Fruit fly (Drosophila melanogaster) whole organism, wandering third instar larva: Measurements from ENCODE around the gene CG3473.

Experiments
- Abd-B ChIP-seq: fragments of >200 bp; optimal IDR thresholded peaks from 2 replicates; lab custom pipeline; 2017; ENCODE audit warnings: missing biosample characterization, missing genetic modification characterization
- CG32264 ChIP-seq: fragments of 200-800 bp; sonication (Bioruptor generic); optimal IDR thresholded peaks from 2 replicates; lab custom pipeline; 2016; ENCODE audit warnings: missing biosample characterization, missing genetic modification characterization
- CG9705 ChIP-seq: fragments of 200-800 bp; sonication (Bioruptor generic); optimal IDR thresholded peaks from 2 replicates; lab custom pipeline; 2018; ENCODE audit warnings: missing biosample characterization, mild to moderate bottlenecking, missing genetic modification characterization
- CrebA ChIP-seq: fragments of 200-800 bp; sonication (Bioruptor generic); optimal IDR thresholded peaks from 2 replicates; lab custom pipeline; 2016; ENCODE audit warnings: missing biosample characterization, mild to moderate bottlenecking, missing genetic modification characterization, borderline replicate concordance
- Dif ChIP-seq: fragments of 200-275, 200-300 bp; sonication (Bioruptor generic); optimal IDR thresholded peaks from 2 replicates; lab custom pipeline; 2018; ENCODE audit warnings: missing biosample characterization, missing genetic modification characterization; ENCODE audit not compliant: partially characterized antibody
- GATAd ChIP-seq: sonication (Bioruptor generic); optimal IDR thresholded peaks from 2 replicates; lab custom pipeline; 2016; ENCODE audit warnings: missing biosample characterization, missing genetic modification characterization
- HLH106 ChIP-seq: fragments of 200-800 bp; optimal IDR thresholded peaks from 3 replicates; lab custom pipeline; 2019; ENCODE audit warnings: missing biosample characterization, mild to moderate bottlenecking, missing genetic modification characterization, moderate library complexity
- Hnf4 ChIP-seq: fragments of 200-800 bp; sonication (Bioruptor generic); optimal IDR thresholded peaks from 2 replicates; lab custom pipeline; 2016; ENCODE audit warnings: missing biosample characterization, mild to moderate bottlenecking, missing genetic modification characterization
- Hr78 ChIP-seq: fragments of >200 bp; optimal IDR thresholded peaks from 2 replicates; lab custom pipeline; 2017; ENCODE audit warnings: missing biosample characterization, missing genetic modification characterization
- Mio ChIP-seq: sonication (Bioruptor generic); optimal IDR thresholded peaks from 2 replicates; lab custom pipeline; 2016; ENCODE audit warnings: missing biosample characterization, missing genetic modification characterization
- Myc ChIP-seq: fragments of >200 bp; optimal IDR thresholded peaks from 2 replicates; lab custom pipeline; 2017
- N ChIP-seq: fragments of >200 bp; optimal IDR thresholded peaks from 2 replicates; lab custom pipeline; 2018; ENCODE audit warnings: missing biosample characterization, missing external identifiers, missing genetic modification characterization
- OdsH ChIP-seq: fragments of 200-800 bp; sonication (Bioruptor generic); optimal IDR thresholded peaks from 2 replicates; lab custom pipeline; 2016; ENCODE audit warnings: missing biosample characterization, mild to moderate bottlenecking, missing genetic modification characterization
- Rel ChIP-seq, 2 experiments: fragments of 200-800 bp; sonication (Bioruptor generic) in 1 of 2; optimal IDR thresholded peaks; 2 replicates in 1 of 2; 3 replicates in 1 of 2; lab custom pipeline; 2016 to 2019; ENCODE audit warnings: mild to moderate bottlenecking in 2 of 2, missing biosample characterization in 2 of 2, missing genetic modification characterization in 2 of 2, moderate library complexity in 1 of 2
- Sp1 ChIP-seq: fragments of 200-800 bp; sonication (Bioruptor generic); optimal IDR thresholded peaks from 3 replicates; lab custom pipeline; 2019; ENCODE audit warnings: missing biosample characterization, mild to moderate bottlenecking, missing genetic modification characterization, moderate library complexity
- Vsx2 ChIP-seq: fragments of 200-300, 225-300 bp; sonication (Bioruptor generic); optimal IDR thresholded peaks from 2 replicates; lab custom pipeline; 2018; ENCODE audit warnings: missing biosample characterization, missing genetic modification characterization; ENCODE audit not compliant: partially characterized antibody
- br ChIP-seq: fragments of 200-800 bp; sonication (Bioruptor generic); optimal IDR thresholded peaks from 2 replicates; lab custom pipeline; 2016; ENCODE audit warnings: missing biosample characterization, missing genetic modification characterization
- brk ChIP-seq: fragments of 200-800 bp; sonication (Bioruptor generic); optimal IDR thresholded peaks from 2 replicates; lab custom pipeline; 2016; ENCODE audit warnings: missing biosample characterization, mild to moderate bottlenecking, missing genetic modification characterization
- dmrt93B ChIP-seq: fragments of 200-800 bp; sonication (Bioruptor generic); optimal IDR thresholded peaks from 2 replicates; lab custom pipeline; 2018; ENCODE audit warnings: missing biosample characterization, mild to moderate bottlenecking, missing genetic modification characterization
- dsf ChIP-seq: sonication (Bioruptor generic); optimal IDR thresholded peaks from 2 replicates; lab custom pipeline; 2016; ENCODE audit warnings: missing biosample characterization, missing genetic modification characterization, borderline replicate concordance
- ey ChIP-seq: fragments of 200-800 bp; sonication (Bioruptor generic); optimal IDR thresholded peaks from 2 replicates; lab custom pipeline; 2016; ENCODE audit warnings: missing biosample characterization, missing genetic modification characterization
- foxo ChIP-seq, 2 experiments: fragments of 200-800 bp; sonication (Bioruptor generic); optimal IDR thresholded peaks; 2 replicates in 1 of 2; 3 replicates in 1 of 2; lab custom pipeline; 2016 to 2017; ENCODE audit warnings: missing biosample characterization in 2 of 2, missing genetic modification characterization in 2 of 2
- fru ChIP-seq: fragments of 200-800 bp; sonication (Bioruptor generic); optimal IDR thresholded peaks from 3 replicates; lab custom pipeline; 2016; ENCODE audit warnings: missing biosample characterization, mild to moderate bottlenecking, missing genetic modification characterization
- h ChIP-seq: fragments of 200-800 bp; sonication (Bioruptor generic); optimal IDR thresholded peaks from 3 replicates; lab custom pipeline; 2016; ENCODE audit warnings: missing biosample characterization, mild to moderate bottlenecking, missing genetic modification characterization
- jim ChIP-seq: fragments of 175-275, 200-325 bp; sonication (Bioruptor generic); optimal IDR thresholded peaks from 2 replicates; lab custom pipeline; 2016; ENCODE audit warnings: missing biosample characterization, mild to moderate bottlenecking, missing genetic modification characterization
- lola ChIP-seq: fragments of >200 bp; optimal IDR thresholded peaks from 2 replicates; lab custom pipeline; 2017; ENCODE audit warnings: missing biosample characterization, missing genetic modification characterization
- pan ChIP-seq: fragments of >200 bp; optimal IDR thresholded peaks from 2 replicates; lab custom pipeline; 2017
- psq ChIP-seq: fragments of 200-800 bp; sonication (Bioruptor generic); optimal IDR thresholded peaks from 3 replicates; lab custom pipeline; 2017; ENCODE audit warnings: missing biosample characterization, mild to moderate bottlenecking, missing genetic modification characterization, moderate library complexity
- rgr ChIP-seq: fragments of 200-800 bp; sonication (Bioruptor generic); optimal IDR thresholded peaks from 3 replicates; lab custom pipeline; 2016; ENCODE audit warnings: missing biosample characterization, mild to moderate bottlenecking, missing genetic modification characterization
- sage ChIP-seq: fragments of 200-800 bp; sonication (Bioruptor generic); optimal IDR thresholded peaks from 2 replicates; lab custom pipeline; 2016; ENCODE audit warnings: missing biosample characterization, mild to moderate bottlenecking, missing genetic modification characterization
- sv ChIP-seq: fragments of 200-800 bp; sonication (Bioruptor generic); optimal IDR thresholded peaks from 3 replicates; lab custom pipeline; 2016; ENCODE audit warnings: missing biosample characterization, missing genetic modification characterization
- usp ChIP-seq: fragments of >200 bp; optimal IDR thresholded peaks from 2 replicates; lab custom pipeline; 2017; ENCODE audit warnings: missing biosample characterization, missing genetic modification characterization
- woc ChIP-seq: sonication (Bioruptor generic); optimal IDR thresholded peaks from 2 replicates; lab custom pipeline; 2016; ENCODE audit warnings: missing biosample characterization, mild to moderate bottlenecking, missing genetic modification characterization

Gene CG3473

DNA sequence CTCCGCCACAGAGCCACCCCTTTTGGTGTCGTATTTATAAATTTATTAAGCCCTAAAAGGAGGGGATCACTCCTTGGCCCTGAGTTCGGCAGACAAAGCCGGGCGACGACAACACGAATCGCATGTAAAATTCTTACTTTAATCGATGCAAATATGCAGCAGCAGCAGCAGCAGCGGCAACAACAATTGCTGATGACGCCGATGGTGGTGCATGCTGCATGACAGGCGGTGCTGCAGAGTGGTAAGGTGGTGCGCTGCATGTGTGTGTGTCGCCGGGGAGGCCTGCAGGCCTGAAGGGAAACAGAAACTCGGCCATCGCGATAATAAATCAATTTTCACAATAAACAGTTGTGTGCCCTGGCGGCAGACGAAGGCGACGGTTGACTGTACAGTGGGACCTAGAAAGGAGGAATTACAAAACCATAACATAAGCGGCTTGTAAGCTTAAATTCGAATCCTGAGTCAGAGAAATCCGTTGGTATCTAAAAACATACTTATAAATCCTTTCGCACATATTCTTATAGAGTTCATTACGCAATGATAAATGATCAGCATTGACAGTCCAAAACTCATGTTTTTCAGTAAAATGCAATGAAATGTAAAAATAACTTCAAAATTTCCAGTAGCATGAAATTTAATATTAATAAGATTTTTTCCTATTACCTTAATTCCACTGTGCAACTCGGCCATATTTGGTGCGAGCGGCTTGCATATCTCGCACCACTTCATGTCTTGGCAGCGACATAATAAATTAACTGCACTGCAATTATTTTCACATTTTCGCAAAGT is 8.3 kb upstream of the CG3473 start:
- TF ChIP-seq brk (GFP tag; lab: Kevin White, UChicago), result no peak
- no peak for TF ChIP-seq br (GFP tag; lab: Kevin White, UChicago)
- TF ChIP-seq Vsx2 (GFP tag; lab: Kevin White, UChicago), result peak; percentile 36
- TF ChIP-seq lola, result no peak
- no peak for TF ChIP-seq pan
- TF ChIP-seq CrebA (GFP tag; lab: Kevin White, UChicago), result no peak
- TF ChIP-seq usp (GFP tag; lab: Kevin White, UChicago), result no peak
- no peak for TF ChIP-seq Sp1 (GFP tag; lab: Kevin White, UChicago)
- TF ChIP-seq N (GFP tag; lab: Kevin White, UChicago), result no peak
- no peak for TF ChIP-seq Myc (lab: Kevin White, UChicago)
- peak in 1 of 2 experiments; percentile 70 for TF ChIP-seq foxo (GFP tag; optimal IDR thresholded peaks at IDR 0.05; lab: Kevin White, UChicago)
- no peak for TF ChIP-seq ey (GFP tag; lab: Kevin White, UChicago)
- no peak for TF ChIP-seq sv (GFP tag; lab: Kevin White, UChicago)
- peak; percentile 45 for TF ChIP-seq fru
- no peak for TF ChIP-seq rgr (GFP tag; lab: Kevin White, UChicago)
- no peak for TF ChIP-seq Mio (GFP tag; lab: Kevin White, UChicago)
- TF ChIP-seq Hr78 (GFP tag; lab: Kevin White, UChicago), result no peak
- TF ChIP-seq OdsH (GFP tag; lab: Kevin White, UChicago), result no peak
- no peak for TF ChIP-seq jim (GFP tag; lab: Kevin White, UChicago)

DNA sequence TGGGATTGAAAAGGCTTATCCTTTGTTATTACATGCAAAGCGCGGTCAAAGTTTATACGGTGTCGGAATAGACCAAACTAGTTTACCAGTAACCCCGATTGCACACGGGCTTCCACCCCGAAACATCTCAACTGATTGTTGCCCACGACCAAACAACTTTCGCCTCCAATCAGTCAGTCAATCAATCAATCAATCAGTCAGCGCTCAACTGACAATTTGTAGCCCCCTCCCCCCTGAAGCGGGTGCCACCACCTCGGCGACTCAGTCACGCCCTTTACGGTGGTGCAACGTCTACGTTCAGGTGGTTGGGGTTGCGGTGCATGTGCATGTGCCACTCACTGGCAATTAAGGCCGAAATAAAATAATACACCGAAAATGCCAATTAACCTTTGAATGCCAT is 7.3 kb upstream of the CG3473 start:
- no peak for TF ChIP-seq woc (GFP tag; lab: Kevin White, UChicago)
- TF ChIP-seq sage (GFP tag; lab: Kevin White, UChicago), result no peak
- no peak for TF ChIP-seq Myc (lab: Kevin White, UChicago)
- no peak for TF ChIP-seq GATAd (GFP tag; lab: Kevin White, UChicago)
- TF ChIP-seq Sp1 (GFP tag; lab: Kevin White, UChicago), result no peak
- TF ChIP-seq psq, result no peak
- TF ChIP-seq dmrt93B (GFP tag; lab: Kevin White, UChicago), result no peak

DNA sequence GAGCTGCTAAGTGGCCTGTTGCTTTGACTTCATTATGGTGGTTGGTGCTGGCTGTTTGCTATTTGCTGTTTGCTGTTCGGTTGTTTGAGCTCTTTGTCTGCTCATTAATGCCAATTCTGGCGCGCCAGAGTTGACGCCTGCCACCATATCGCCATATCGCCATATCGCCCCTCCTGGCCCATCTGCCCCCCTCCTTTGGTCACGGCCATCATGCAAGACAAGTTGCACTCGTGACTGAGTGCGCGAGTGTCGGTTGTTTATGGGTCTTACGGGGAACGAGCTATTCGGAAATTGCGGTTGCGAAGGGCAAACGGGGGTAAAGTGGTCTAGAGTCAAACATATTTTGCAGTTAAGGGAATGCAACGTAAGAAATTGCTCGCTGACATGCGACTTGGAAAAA is 6.6 kb upstream of the CG3473 start:
- no peak for TF ChIP-seq CG32264
- TF ChIP-seq Dif (GFP tag; lab: Kevin White, UChicago), result no peak
- no peak for TF ChIP-seq lola
- TF ChIP-seq Hnf4 (GFP tag; lab: Kevin White, UChicago), result no peak
- TF ChIP-seq dsf, result no peak

DNA sequence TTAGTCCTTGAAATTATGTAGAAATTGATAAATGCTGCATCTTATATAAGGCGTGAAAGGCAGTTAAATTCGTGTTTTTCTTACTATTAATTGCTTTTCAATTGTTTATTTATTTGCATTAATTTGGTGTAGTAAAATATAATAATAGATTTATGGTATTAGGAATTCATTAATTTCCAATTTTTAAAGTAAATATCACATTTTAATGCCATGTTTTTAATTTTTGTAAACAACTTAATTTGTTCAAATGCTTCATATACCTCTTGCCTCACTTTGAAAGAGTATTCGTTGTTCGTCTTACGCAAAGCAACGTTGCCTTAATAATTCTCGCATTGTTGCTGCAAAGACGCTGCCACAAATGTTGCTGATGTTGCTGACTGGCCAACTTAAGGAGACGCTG is 5.8 kb upstream of the CG3473 start:
- TF ChIP-seq dmrt93B (GFP tag; lab: Kevin White, UChicago) (no peak), OdsH (GFP tag; lab: Kevin White, UChicago) (peak; percentile 9), woc (GFP tag; lab: Kevin White, UChicago) (peak; percentile 21), Sp1 (GFP tag; lab: Kevin White, UChicago) (peak; percentile 35), sage (GFP tag; lab: Kevin White, UChicago) (no peak), fru (peak; percentile 8)
- TF ChIP-seq, all 38 proteins: peak for 4

DNA sequence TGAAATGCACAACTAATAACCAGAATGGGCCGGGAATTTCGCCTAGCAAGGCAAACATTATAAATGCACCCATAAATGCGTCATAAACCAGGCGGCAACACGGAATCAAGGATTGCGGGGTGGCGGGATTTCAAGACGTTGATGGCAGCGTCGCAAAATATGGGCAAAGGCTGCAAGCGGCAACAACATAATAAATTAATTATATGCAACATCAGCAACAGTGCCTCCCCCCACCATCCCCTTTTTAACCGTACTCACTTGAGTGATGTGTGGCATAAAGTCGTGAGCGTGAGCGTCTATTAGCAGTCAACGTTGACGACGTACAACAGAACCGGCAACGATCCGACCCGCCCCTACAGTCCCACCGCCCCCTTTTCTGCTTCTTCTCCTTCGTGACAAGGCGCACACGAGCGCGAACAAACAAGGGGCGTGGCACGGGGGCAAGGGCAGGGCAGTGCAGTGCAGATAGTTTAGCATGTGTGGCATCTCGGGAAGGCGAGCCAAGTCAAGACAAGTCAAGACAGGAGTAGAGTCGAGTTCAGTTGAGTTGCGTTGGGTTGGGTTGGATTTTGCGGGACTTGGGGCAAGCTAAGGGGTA is 5.1 kb upstream of the CG3473 start:
- TF ChIP-seq psq, result no peak
- no peak for TF ChIP-seq Sp1 (GFP tag; lab: Kevin White, UChicago)
- peak; percentile 10 for TF ChIP-seq br (GFP tag; lab: Kevin White, UChicago)
- TF ChIP-seq, all 38 proteins: peak for 1

DNA sequence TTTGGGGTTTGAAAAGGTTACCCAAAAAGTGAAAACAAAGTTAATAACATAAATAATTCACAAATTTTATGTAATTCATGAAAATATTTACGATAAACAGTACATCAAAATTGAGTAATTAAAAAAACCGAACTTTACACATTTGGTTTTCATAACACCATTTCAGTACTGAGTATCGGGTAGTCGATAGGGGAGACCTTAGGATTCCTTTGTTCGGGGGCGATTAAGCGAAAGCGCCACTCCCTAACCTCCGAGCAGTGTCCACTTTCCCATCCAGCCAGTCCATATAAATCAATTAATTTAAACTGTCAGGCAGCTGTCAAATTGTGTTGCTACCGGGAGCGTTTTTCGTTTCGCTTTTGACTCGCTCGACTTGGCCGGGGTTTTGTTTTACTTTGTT is 1.2 kb downstream of the CG3473 start:
- TF ChIP-seq Vsx2 (GFP tag; lab: Kevin White, UChicago) (no peak), sage (GFP tag; lab: Kevin White, UChicago) (no peak), fru (peak; percentile 53), OdsH (GFP tag; lab: Kevin White, UChicago) (peak; percentile 33), HLH106 (tag; lab: Kevin White, UChicago) (peak; percentile 34), Sp1 (GFP tag; lab: Kevin White, UChicago) (peak; percentile 20), Myc (lab: Kevin White, UChicago) (no peak), Rel (GFP tag; optimal IDR thresholded peaks at IDR 0.05; lab: Kevin White, UChicago) (no peak), Rel (tag; optimal IDR thresholded peaks at IDR 0.05; lab: Kevin White, UChicago) (no peak), br (GFP tag; lab: Kevin White, UChicago) (peak; percentile 38), psq (peak; percentile 22), woc (GFP tag; lab: Kevin White, UChicago) (peak; percentile 16), ey (GFP tag; lab: Kevin White, UChicago) (peak; percentile 0), Abd-B (GFP tag; lab: Kevin White, UChicago) (no peak), CG9705 (GFP tag; lab: Kevin White, UChicago) (no peak), sv (GFP tag; lab: Kevin White, UChicago) (no peak), foxo (GFP tag; optimal IDR thresholded peaks at IDR 0.05; lab: Kevin White, UChicago) (peak in 1 of 2 experiments; percentile 56), h (GFP tag; lab: Kevin White, UChicago) (peak; percentile 41), Mio (GFP tag; lab: Kevin White, UChicago) (no peak), N (GFP tag; lab: Kevin White, UChicago) (no peak), rgr (GFP tag; lab: Kevin White, UChicago) (peak; percentile 42)
